Worm (Caenorhabditis elegans) whole organism, L1 larva: Measurements from ENCODE around the gene F10A3.12.

ENCODE experiments used
- C16A3.4 ChIP-seq: fragments of 150-350 bp; optimal IDR thresholded peaks from 2 replicates; lab custom pipeline; 2014; ENCODE audit warnings: missing biosample characterization, missing genetic modification characterization
- C34B4.2 ChIP-seq: sonication (generic microtip); optimal IDR thresholded peaks from 2 replicates; lab custom pipeline; 2017; ENCODE audit warnings: mild to moderate bottlenecking, missing genetic modification characterization, missing compliant biosample characterization
- F16B12.6 ChIP-seq: fragments of 150-350 bp; optimal IDR thresholded peaks from 2 replicates; lab custom pipeline; 2014; ENCODE audit warnings: missing biosample characterization, missing genetic modification characterization
- Y116A8C.19 ChIP-seq: sonication (generic microtip); optimal IDR thresholded peaks from 2 replicates; lab custom pipeline; 2016; ENCODE audit warnings: missing compliant biosample characterization, missing genetic modification characterization, borderline replicate concordance
- aha-1 ChIP-seq: fragments of 150-350 bp; optimal IDR thresholded peaks from 2 replicates; lab custom pipeline; 2014; ENCODE audit warnings: missing biosample characterization, missing genetic modification characterization
- alr-1 ChIP-seq: fragments of 200-800 bp; sonication (Bioruptor generic); optimal IDR thresholded peaks from 2 replicates; lab custom pipeline; 2018; ENCODE audit warnings: borderline replicate concordance, mild to moderate bottlenecking, missing genetic modification characterization, missing compliant biosample characterization
- ceh-8 ChIP-seq: fragments of 200-800 bp; sonication (Bioruptor generic); optimal IDR thresholded peaks from 2 replicates; lab custom pipeline; 2018; ENCODE audit warnings: mild to moderate bottlenecking, missing genetic modification characterization, moderate library complexity, missing compliant biosample characterization
- ces-1 ChIP-seq: fragments of 150-350 bp; optimal IDR thresholded peaks from 2 replicates; lab custom pipeline; 2014; ENCODE audit warnings: missing biosample characterization, missing genetic modification reagents, missing genetic modification characterization
- dpl-1 ChIP-seq, 3 experiments: fragments of 150-350 bp in 2 of 3; sonication (generic microtip) in 1 of 3; optimal IDR thresholded peaks; 2 replicates each; lab custom pipeline; 2014 to 2017; ENCODE audit warnings: missing biosample characterization in 3 of 3, missing genetic modification characterization in 3 of 3, missing genetic modification reagents in 3 of 3
- dsc-1 ChIP-seq: sonication (generic microtip); optimal IDR thresholded peaks from 2 replicates; lab custom pipeline; 2016; ENCODE audit warnings: mild to moderate bottlenecking, missing genetic modification characterization, missing compliant biosample characterization
- efl-1 ChIP-seq, 4 experiments: fragments of 150-350 bp; optimal IDR thresholded peaks in 3 of 4; peaks in 1 of 4; 1 replicate in 1 of 4; 2 replicates in 3 of 4; lab custom pipeline; 2014; ENCODE audit warnings: missing biosample characterization in 2 of 4, missing genetic modification characterization in 2 of 4, missing genetic modification reagents in 2 of 4
- egl-27 ChIP-seq, 2 experiments: fragments of 150-350 bp in 1 of 2; sonication (generic microtip); optimal IDR thresholded peaks; 3 replicates each; lab custom pipeline; 2017 to 2018; ENCODE audit warnings: missing biosample characterization in 2 of 2, missing genetic modification characterization in 2 of 2, missing genetic modification reagents in 2 of 2
- elt-3 ChIP-seq, 6 experiments: fragments of 150-350 bp in 1 of 6; sonication (generic microtip); optimal IDR thresholded peaks; 2 replicates each; lab custom pipeline; 2017 to 2018; ENCODE audit warnings: missing biosample characterization in 6 of 6, missing genetic modification characterization in 6 of 6, inconsistent platforms in 1 of 6
- ets-5 ChIP-seq: fragments of 200-800 bp; sonication (Bioruptor generic); IDR thresholded peaks from 2 replicates; pipeline ENCODE4 v1.3.6; 2022; ENCODE audit warnings: missing genetic modification characterization, missing compliant biosample characterization
- fkh-8 ChIP-seq: sonication (generic microtip); optimal IDR thresholded peaks from 2 replicates; lab custom pipeline; 2016; ENCODE audit warnings: mild to moderate bottlenecking, missing genetic modification characterization, missing compliant biosample characterization
- hlh-17 ChIP-seq: fragments of 200-800 bp; sonication (Bioruptor generic); optimal IDR thresholded peaks from 2 replicates; lab custom pipeline; 2018; ENCODE audit warnings: missing genetic modification characterization, mild to moderate bottlenecking, missing compliant biosample characterization, moderate library complexity, borderline replicate concordance
- hlh-4 ChIP-seq: sonication (generic microtip); optimal IDR thresholded peaks from 2 replicates; lab custom pipeline; 2016; ENCODE audit warnings: mild to moderate bottlenecking, missing genetic modification characterization, missing compliant biosample characterization
- hpl-2 ChIP-seq: fragments of 150-350 bp; optimal IDR thresholded peaks from 2 replicates; lab custom pipeline; 2014; ENCODE audit warnings: missing biosample characterization, missing genetic modification reagents, missing genetic modification characterization
- irx-1 ChIP-seq: sonication (generic microtip); optimal IDR thresholded peaks from 2 replicates; lab custom pipeline; 2016; ENCODE audit warnings: missing genetic modification characterization, missing compliant biosample characterization
- isw-1 ChIP-seq: fragments of 200-800 bp; sonication (Bioruptor generic); IDR thresholded peaks from 2 replicates; pipeline ENCODE4 v1.3.6; 2022; ENCODE audit warnings: missing genetic modification characterization, missing compliant biosample characterization
- lin-35 ChIP-seq, 2 experiments: fragments of 150-350 bp; optimal IDR thresholded peaks; 2 replicates each; lab custom pipeline; 2014; ENCODE audit warnings: missing biosample characterization in 2 of 2, missing genetic modification characterization in 2 of 2, missing genetic modification reagents in 2 of 2
- lir-3 ChIP-seq: sonication (generic microtip); optimal IDR thresholded peaks from 2 replicates; lab custom pipeline; 2016; ENCODE audit warnings: mild to moderate bottlenecking, missing genetic modification characterization, moderate library complexity, missing compliant biosample characterization; ENCODE audit not compliant: poor library complexity
- mdl-1 ChIP-seq, 2 experiments: fragments of 150-350 bp; optimal IDR thresholded peaks; 2 replicates each; lab custom pipeline; 2014 to 2017; ENCODE audit warnings: missing biosample characterization in 2 of 2, missing genetic modification characterization in 2 of 2, inconsistent platforms in 1 of 2
- mef-2 ChIP-seq: fragments of 150-350 bp; optimal IDR thresholded peaks from 2 replicates; lab custom pipeline; 2014; ENCODE audit warnings: missing biosample characterization, missing genetic modification characterization
- nhr-11 ChIP-seq: fragments of 150-350 bp; optimal IDR thresholded peaks from 2 replicates; lab custom pipeline; 2014; ENCODE audit warnings: missing biosample characterization, missing genetic modification characterization
- nhr-19 ChIP-seq: fragments of 200-800 bp; sonication (Bioruptor generic); conservative IDR thresholded peaks from 2 replicates; pipeline ENCODE4 v1.3.6; 2022; ENCODE audit warnings: missing genetic modification characterization, missing compliant biosample characterization
- nhr-71 ChIP-seq: sonication (generic microtip); optimal IDR thresholded peaks from 2 replicates; lab custom pipeline; 2016; ENCODE audit warnings: mild to moderate bottlenecking, missing genetic modification characterization, moderate library complexity, missing compliant biosample characterization
- nhr-84 ChIP-seq: sonication (generic microtip); optimal IDR thresholded peaks from 2 replicates; lab custom pipeline; 2017; ENCODE audit warnings: missing biosample characterization, missing genetic modification characterization
- nhr-90 ChIP-seq: sonication (generic microtip); optimal IDR thresholded peaks from 2 replicates; lab custom pipeline; 2016; ENCODE audit warnings: mild to moderate bottlenecking, missing genetic modification characterization, missing compliant biosample characterization; ENCODE audit not compliant: poor library complexity
- pax-3 ChIP-seq: fragments of 200-800 bp; sonication (Bioruptor generic); optimal IDR thresholded peaks from 2 replicates; lab custom pipeline; 2018; ENCODE audit warnings: mild to moderate bottlenecking, missing genetic modification characterization, moderate library complexity, missing compliant biosample characterization
- skn-1 ChIP-seq: fragments of 150-350 bp; optimal IDR thresholded peaks from 2 replicates; lab custom pipeline; 2014; ENCODE audit warnings: missing biosample characterization, missing genetic modification characterization
- snpc-4 ChIP-seq: fragments of 150-350 bp; optimal IDR thresholded peaks from 2 replicates; lab custom pipeline; 2014; ENCODE audit warnings: missing biosample characterization, missing genetic modification characterization
- sox-4 ChIP-seq: sonication (generic microtip); optimal IDR thresholded peaks from 2 replicates; lab custom pipeline; 2016; ENCODE audit warnings: missing genetic modification characterization, missing compliant biosample characterization
- sptf-1 ChIP-seq: fragments of 150-350 bp; optimal IDR thresholded peaks from 2 replicates; lab custom pipeline; 2014; ENCODE audit warnings: missing biosample characterization, missing genetic modification characterization
- tlp-1 ChIP-seq: fragments of 150-350 bp; optimal IDR thresholded peaks from 2 replicates; lab custom pipeline; 2014; ENCODE audit warnings: missing biosample characterization, missing genetic modification characterization
- unc-130 ChIP-seq: fragments of 150-350 bp; optimal IDR thresholded peaks from 2 replicates; lab custom pipeline; 2017; ENCODE audit warnings: missing biosample characterization, missing genetic modification characterization, inconsistent platforms
- unc-86 ChIP-seq: sonication (generic microtip); optimal IDR thresholded peaks from 2 replicates; lab custom pipeline; 2016; ENCODE audit warnings: missing genetic modification characterization, missing compliant biosample characterization
- unc-98 ChIP-seq: fragments of 200-800 bp; sonication (Bioruptor generic); IDR thresholded peaks from 2 replicates; pipeline ENCODE4 v1.3.6; 2022; ENCODE audit warnings: missing genetic modification characterization, missing compliant biosample characterization
- zag-1 ChIP-seq: fragments of 150-350 bp; optimal IDR thresholded peaks from 2 replicates; lab custom pipeline; 2014; ENCODE audit warnings: missing biosample characterization, missing genetic modification characterization
- zip-4 ChIP-seq: fragments of 200-800 bp; sonication (Bioruptor generic); optimal IDR thresholded peaks from 2 replicates; lab custom pipeline; 2018; ENCODE audit warnings: mild to moderate bottlenecking, missing genetic modification characterization, moderate library complexity, missing compliant biosample characterization
- ztf-11 ChIP-seq, 2 experiments: sonication (generic microtip); optimal IDR thresholded peaks; 2 replicates each; lab custom pipeline; 2016 to 2017; ENCODE audit warnings: missing genetic modification characterization in 2 of 2, missing biosample characterization in 1 of 2, missing compliant biosample characterization in 1 of 2
- ztf-4 ChIP-seq: fragments of 150-350 bp; optimal IDR thresholded peaks from 2 replicates; lab custom pipeline; 2014; ENCODE audit warnings: missing biosample characterization, missing genetic modification characterization

Gene F10A3.12

DNA sequence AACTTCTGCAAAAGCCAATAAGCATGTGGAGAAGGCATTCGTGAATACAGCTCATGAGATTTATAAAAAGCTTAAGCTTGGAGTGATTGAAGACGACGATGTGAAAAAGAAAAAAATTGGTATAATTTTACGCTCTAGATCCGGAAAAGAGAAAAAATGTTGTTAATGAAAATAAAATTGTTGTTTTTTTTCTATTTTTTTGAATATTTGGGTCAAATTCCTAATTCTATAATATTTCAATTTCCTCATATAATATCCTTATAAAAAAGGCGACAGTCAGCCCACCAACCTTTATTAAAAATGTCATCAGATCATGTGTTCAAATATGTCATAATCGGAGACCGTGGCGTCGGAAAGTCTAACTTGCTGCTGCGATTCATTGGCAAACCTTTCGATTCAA is 31.6 kb downstream of the F10A3.12 start, which contains the start of gene rabr-3:
Gene rabr-3 (plus strand): TSS at position 301 of the 400 bp plus-strand sequence.
- TF ChIP-seq nhr-84 (tag; lab: Kevin White, UChicago) (no peak), egl-27 (tag; optimal IDR thresholded peaks at IDR 0.05; lab: Kevin White, UChicago) (no peak), pax-3 (no peak), irx-1 (tag; lab: Kevin White, UChicago) (no peak), zip-4 (no peak), ces-1 (GFP tag; lab: Kevin White, UChicago) (no peak), isw-1 (GFP tag; lab: Robert Waterston, UW) (no peak), lin-35 (GFP tag; optimal IDR thresholded peaks at IDR 0.05; lab: Kevin White, UChicago) (no peak), zag-1 (tag; lab: Kevin White, UChicago) (no peak), nhr-11 (no peak), hlh-4 (tag; lab: Kevin White, UChicago) (no peak), unc-86 (tag; lab: Kevin White, UChicago) (no peak), lir-3 (tag; lab: Kevin White, UChicago) (no peak), aha-1 (tag; lab: Kevin White, UChicago) (no peak), dpl-1 (GFP tag; optimal IDR thresholded peaks at IDR 0.05; lab: Kevin White, UChicago) (no peak), unc-130 (tag; lab: Kevin White, UChicago) (no peak), efl-1 (optimal IDR thresholded peaks at IDR 0.05; lab: Kevin White, UChicago) (no peak), efl-1 (GFP tag; optimal IDR thresholded peaks at IDR 0.05 in 1 of 2; lab: Kevin White, UChicago) (no peak)

DNA sequence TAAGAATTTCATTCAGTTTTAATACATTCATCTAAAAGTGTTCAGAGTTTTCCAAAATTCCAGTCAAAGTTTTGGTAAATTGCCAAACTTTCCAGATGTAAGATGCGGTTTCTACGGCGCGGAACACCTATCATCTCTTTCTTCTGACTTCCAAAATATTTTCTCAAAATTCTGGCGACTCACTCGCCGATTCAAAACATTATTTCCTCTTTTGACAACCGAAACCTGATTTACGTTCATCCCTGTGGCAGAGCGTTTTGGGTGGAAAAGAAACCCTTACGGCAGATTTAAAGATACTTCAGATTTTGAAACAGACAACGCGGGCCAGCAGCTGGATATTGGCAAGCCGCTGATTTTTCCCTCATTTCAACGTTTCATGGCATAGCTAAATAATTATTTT is 34.2 kb downstream of the F10A3.12 start, which contains the start of gene F11A5.5:
Gene F11A5.5 (plus strand): TSS at position 301 of the 400 bp plus-strand sequence.
- no peak for TF ChIP-seq Y116A8C.19 (tag; lab: Kevin White, UChicago)
- TF ChIP-seq ets-5 (GFP tag; lab: Robert Waterston, UW) = no peak
- TF ChIP-seq C16A3.4 = no peak
- TF ChIP-seq egl-27 (tag; optimal IDR thresholded peaks at IDR 0.05; lab: Kevin White, UChicago) = no peak
- TF ChIP-seq hpl-2 = no peak
- TF ChIP-seq dsc-1 (tag; lab: Kevin White, UChicago) = no peak
- TF ChIP-seq nhr-90 = no peak

DNA sequence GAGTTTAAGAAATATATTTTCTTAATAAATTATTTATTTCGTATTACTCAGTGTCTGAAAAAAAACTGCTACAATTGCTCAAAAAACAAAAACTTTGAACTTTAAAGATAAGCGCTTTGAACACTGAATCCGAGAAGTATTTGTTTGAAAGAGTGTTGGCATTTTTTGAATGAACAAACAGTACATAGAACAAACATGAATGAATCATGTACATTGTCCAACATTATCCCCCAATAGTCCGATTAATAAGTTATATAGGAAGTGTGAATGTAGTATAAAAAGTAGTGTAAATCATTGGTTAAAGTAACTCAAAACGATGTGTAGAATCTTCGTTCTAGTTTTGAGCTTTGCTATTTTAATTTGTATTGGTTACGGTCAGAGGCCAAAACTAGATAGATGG is 37.9 kb downstream of the F10A3.12 start, which contains the start of gene F11A5.17:
Gene F11A5.17 (plus strand): TSS at position 301 of the 400 bp plus-strand sequence.
- TF ChIP-seq egl-27 (tag; optimal IDR thresholded peaks at IDR 0.05; lab: Kevin White, UChicago) = no peak
- TF ChIP-seq mef-2 (tag; lab: Kevin White, UChicago) = no peak
- no peak for TF ChIP-seq ztf-11 (tag; optimal IDR thresholded peaks at IDR 0.05; lab: Kevin White, UChicago)
- no peak for TF ChIP-seq ztf-4 (tag; lab: Kevin White, UChicago)
- no peak for TF ChIP-seq alr-1
- TF ChIP-seq snpc-4 (tag; lab: Kevin White, UChicago) = no peak
- no peak for TF ChIP-seq isw-1 (GFP tag; lab: Robert Waterston, UW)
- TF ChIP-seq mdl-1 (tag; optimal IDR thresholded peaks at IDR 0.05; lab: Kevin White, UChicago) = no peak
- no peak for TF ChIP-seq efl-1 (optimal IDR thresholded peaks at IDR 0.05; lab: Kevin White, UChicago)
- no peak for TF ChIP-seq efl-1 (GFP tag; optimal IDR thresholded peaks at IDR 0.05 in 1 of 2; lab: Kevin White, UChicago)
- TF ChIP-seq Y116A8C.19 (tag; lab: Kevin White, UChicago) = no peak
- no peak for TF ChIP-seq irx-1 (tag; lab: Kevin White, UChicago)
- no peak for TF ChIP-seq ceh-8 (GFP tag; lab: Kevin White, UChicago)

- no peak for TF ChIP-seq pax-3
- no peak for TF ChIP-seq elt-3 (tag; optimal IDR thresholded peaks at IDR 0.05; lab: Kevin White, UChicago)
- TF ChIP-seq tlp-1 (tag; lab: Kevin White, UChicago) = no peak
- no peak for TF ChIP-seq unc-86 (tag; lab: Kevin White, UChicago)
- TF ChIP-seq C34B4.2 = no peak
- TF ChIP-seq sptf-1 (tag; lab: Kevin White, UChicago) = no peak
- TF ChIP-seq skn-1 = no peak
- no peak for TF ChIP-seq unc-130 (tag; lab: Kevin White, UChicago)
- TF ChIP-seq irx-1 (tag; lab: Kevin White, UChicago) = no peak
- no peak for TF ChIP-seq egl-27 (tag; optimal IDR thresholded peaks at IDR 0.05; lab: Kevin White, UChicago)
- no peak for TF ChIP-seq nhr-19 (GFP tag; lab: Robert Waterston, UW)
- no peak for TF ChIP-seq sox-4 (tag; lab: Kevin White, UChicago)
- TF ChIP-seq unc-98 (GFP tag; lab: Robert Waterston, UW) = no peak
- no peak for TF ChIP-seq nhr-71 (tag; lab: Kevin White, UChicago)
- no peak for TF ChIP-seq dsc-1 (tag; lab: Kevin White, UChicago)
- TF ChIP-seq ztf-11 (tag; optimal IDR thresholded peaks at IDR 0.05; lab: Kevin White, UChicago) = no peak
- TF ChIP-seq fkh-8 (tag; lab: Kevin White, UChicago) = no peak
- no peak for TF ChIP-seq dpl-1 (GFP tag; optimal IDR thresholded peaks at IDR 0.05; lab: Kevin White, UChicago)
- TF ChIP-seq F16B12.6 (tag; lab: Kevin White, UChicago) = no peak
- no peak for TF ChIP-seq hlh-17 (GFP tag; lab: Kevin White, UChicago)
Measured at ce11 chrV:16202618-16203017, 38.8 kb downstream of the F10A3.12 start, which contains the start of gene F11A5.18. Gene F11A5.18 (plus strand): TSS chrV:16202918.
